Worm (Caenorhabditis elegans) whole organism, late embryonic: ENCODE results near the gene grl-5.

Experiments used
- Y22D7AL.16 ChIP-seq: sonication (generic microtip); optimal IDR thresholded peaks from 2 replicates; lab custom pipeline; 2016; ENCODE audit warnings: missing genetic modification characterization, missing compliant biosample characterization
- ahr-1 ChIP-seq: sonication (generic microtip); optimal IDR thresholded peaks from 2 replicates; lab custom pipeline; 2016; ENCODE audit warnings: missing genetic modification characterization, missing compliant biosample characterization
- ceh-31 ChIP-seq: sonication (generic microtip); optimal IDR thresholded peaks from 2 replicates; lab custom pipeline; 2016; ENCODE audit warnings: missing genetic modification characterization, missing compliant biosample characterization
- ceh-34 ChIP-seq: sonication (generic microtip); optimal IDR thresholded peaks from 2 replicates; lab custom pipeline; 2016; ENCODE audit warnings: mild to moderate bottlenecking, missing genetic modification characterization, missing compliant biosample characterization
- ets-4 ChIP-seq: sonication (generic microtip); optimal IDR thresholded peaks from 2 replicates; lab custom pipeline; 2016; ENCODE audit warnings: missing genetic modification characterization, missing compliant biosample characterization
- hlh-15 ChIP-seq: sonication (generic microtip); optimal IDR thresholded peaks from 2 replicates; lab custom pipeline; 2016; ENCODE audit warnings: missing genetic modification characterization, missing compliant biosample characterization
- madf-2 ChIP-seq: sonication (generic microtip); optimal IDR thresholded peaks from 2 replicates; lab custom pipeline; 2017; ENCODE audit warnings: missing genetic modification characterization, missing compliant biosample characterization
- pag-3 ChIP-seq: sonication (generic microtip); optimal IDR thresholded peaks from 2 replicates; lab custom pipeline; 2016; ENCODE audit warnings: missing compliant biosample characterization, missing genetic modification characterization, borderline replicate concordance
- pax-1 ChIP-seq: fragments of 150-350 bp; optimal IDR thresholded peaks from 2 replicates; lab custom pipeline; 2014; ENCODE audit warnings: missing biosample characterization, missing genetic modification characterization
- pha-4 ChIP-seq: fragments of 150-350 bp; optimal IDR thresholded peaks from 2 replicates; lab custom pipeline; 2018; ENCODE audit warnings: missing biosample characterization, missing genetic modification reagents, missing genetic modification characterization
- pros-1 ChIP-seq: fragments of 150-350 bp; optimal IDR thresholded peaks from 2 replicates; lab custom pipeline; 2014; ENCODE audit warnings: missing biosample characterization, missing genetic modification reagents, missing genetic modification characterization
- rnt-1 ChIP-seq: sonication (generic microtip); optimal IDR thresholded peaks from 2 replicates; lab custom pipeline; 2016; ENCODE audit warnings: missing genetic modification characterization, missing compliant biosample characterization
- sdc-2 ChIP-seq: sonication (generic microtip); optimal IDR thresholded peaks from 2 replicates; lab custom pipeline; 2016; ENCODE audit warnings: missing genotype, missing genetic modification characterization, missing compliant biosample characterization
- sox-2 ChIP-seq: fragments of 200-800 bp; sonication (Bioruptor generic); IDR thresholded peaks from 2 replicates; pipeline ENCODE4 v1.3.6; 2022; ENCODE audit warnings: missing genetic modification reagents, missing genetic modification characterization, missing compliant biosample characterization
- unc-42 ChIP-seq: sonication (generic microtip); optimal IDR thresholded peaks from 2 replicates; lab custom pipeline; 2016; ENCODE audit warnings: missing genotype, missing genetic modification characterization, missing compliant biosample characterization
- ztf-16 ChIP-seq: sonication (generic microtip); optimal IDR thresholded peaks from 2 replicates; lab custom pipeline; 2017; ENCODE audit warnings: missing genetic modification characterization, missing compliant biosample characterization

The grl-5 gene

ce11 chrV:4366440-4366839, 48.0 kb downstream of the grl-5 start, which contains the start of gene F32D1.11:
TSS of gene F32D1.11 (minus strand) at chrV:4366540.
- TF ChIP-seq hlh-15 = no peak
- TF ChIP-seq ahr-1 = no peak
- TF ChIP-seq pax-1 (tag; lab: Kevin White, UChicago) = no peak
- no peak for TF ChIP-seq sox-2 (GFP tag; lab: Robert Waterston, UW)
- no peak for TF ChIP-seq unc-42 (tag; lab: Kevin White, UChicago)
- TF ChIP-seq madf-2 = no peak
- no peak for TF ChIP-seq ets-4 (tag; lab: Kevin White, UChicago)

ce11 chrV:4364517-4364916, 49.9 kb downstream of the grl-5 start, which contains the start of gene grl-13:
TSS of gene grl-13 (minus strand) at chrV:4364617.
- TF ChIP-seq Y22D7AL.16 (tag; lab: Kevin White, UChicago) = no peak
- TF ChIP-seq pros-1 (tag; lab: Kevin White, UChicago) = no peak
- TF ChIP-seq ceh-34 (tag; lab: Kevin White, UChicago) = no peak
- TF ChIP-seq pag-3 (tag; lab: Kevin White, UChicago) = no peak
- TF ChIP-seq rnt-1 = no peak
- no peak for TF ChIP-seq ahr-1
- TF ChIP-seq ztf-16 (tag; lab: Kevin White, UChicago) = no peak
- no peak for TF ChIP-seq ceh-31 (tag; lab: Kevin White, UChicago)
- TF ChIP-seq pha-4 (tag; lab: Kevin White, UChicago) = no peak
- TF ChIP-seq pax-1 (tag; lab: Kevin White, UChicago) = no peak
- no peak for TF ChIP-seq sdc-2 (tag; lab: Kevin White, UChicago)
- TF ChIP-seq, all 69 proteins: peak for 0
